Worm (Caenorhabditis elegans) whole organism, young adult: ENCODE measurements around the gene C17E7.4.

ENCODE experiments used
- F23B12.7 ChIP-seq: sonication (generic microtip); optimal IDR thresholded peaks from 2 replicates; lab custom pipeline; 2017; ENCODE audit warnings: missing genetic modification characterization, mild to moderate bottlenecking, missing compliant biosample characterization, antibody characterized with exemption, moderate library complexity; ENCODE audit not compliant: insufficient read depth
- Y53F4B.3 ChIP-seq: fragments of 200-800 bp; sonication (Bioruptor generic); IDR thresholded peaks from 2 replicates; pipeline ENCODE4 v1.3.6; 2022; ENCODE audit warnings: missing genetic modification reagents, missing genetic modification characterization, missing compliant biosample characterization
- Y79H2A.3 ChIP-seq: fragments of 200-800 bp; sonication (Bioruptor generic); conservative IDR thresholded peaks from 2 replicates; pipeline ENCODE4 v1.3.6; 2022; ENCODE audit warnings: missing genetic modification reagents, missing genetic modification characterization, missing compliant biosample characterization
- atf-7 ChIP-seq: sonication (generic microtip); optimal IDR thresholded peaks from 2 replicates; lab custom pipeline; 2017; ENCODE audit warnings: mild to moderate bottlenecking, missing genetic modification characterization, missing compliant biosample characterization
- athp-1 ChIP-seq: sonication (generic microtip); optimal IDR thresholded peaks from 2 replicates; lab custom pipeline; 2017; ENCODE audit warnings: mild to moderate bottlenecking, missing genetic modification characterization, missing compliant biosample characterization
- chd-7 ChIP-seq: sonication (generic microtip); optimal IDR thresholded peaks from 2 replicates; lab custom pipeline; 2016; ENCODE audit warnings: mild to moderate bottlenecking, missing genetic modification characterization, moderate library complexity, missing compliant biosample characterization
- efl-1 ChIP-seq: fragments of 150-350 bp; optimal IDR thresholded peaks from 2 replicates; lab custom pipeline; 2014; ENCODE audit warnings: missing biosample characterization, missing genetic modification reagents, missing genetic modification characterization
- madf-8 ChIP-seq: fragments of 200-800 bp; sonication (Bioruptor generic); conservative IDR thresholded peaks from 2 replicates; pipeline ENCODE4 v1.3.6; 2022; ENCODE audit warnings: missing genetic modification reagents, missing genetic modification characterization, missing compliant biosample characterization
- nhr-27 ChIP-seq: fragments of 200-800 bp; sonication (Bioruptor generic); optimal IDR thresholded peaks from 2 replicates; lab custom pipeline; 2018; ENCODE audit warnings: mild to moderate bottlenecking, missing genetic modification characterization, moderate library complexity, missing compliant biosample characterization
- snpc-3.4 ChIP-seq: sonication (generic microtip); optimal IDR thresholded peaks from 2 replicates; lab custom pipeline; 2017; ENCODE audit warnings: missing genetic modification characterization, mild to moderate bottlenecking, missing compliant biosample characterization, antibody characterized with exemption, moderate library complexity, missing genotype, missing genetic modification reagents
- snpc-4 ChIP-seq, 5 experiments: fragments of 150-350 bp in 1 of 5; sonication (generic microtip) in 4 of 5; optimal IDR thresholded peaks; 2 replicates each; lab custom pipeline; 2014 to 2018; ENCODE audit warnings: missing genetic modification characterization in 5 of 5, missing biosample characterization in 3 of 5, antibody characterized with exemption in 2 of 5, mild to moderate bottlenecking in 2 of 5, missing compliant biosample characterization in 2 of 5, missing genotype in 2 of 5, moderate library complexity in 2 of 5, missing genetic modification reagents in 1 of 5
- sptf-2 ChIP-seq: fragments of 200-800 bp; sonication (Bioruptor generic); optimal IDR thresholded peaks from 2 replicates; lab custom pipeline; 2018; ENCODE audit warnings: mild to moderate bottlenecking, missing genetic modification characterization, missing compliant biosample characterization
- zim-3 ChIP-seq: sonication (generic microtip); optimal IDR thresholded peaks from 2 replicates; lab custom pipeline; 2017; ENCODE audit warnings: mild to moderate bottlenecking, missing genetic modification characterization, moderate library complexity, missing compliant biosample characterization

ce11 chrV:3851760-3852159 is 40.9 kb upstream of the C17E7.4 start:
- no peak for TF ChIP-seq snpc-4 (GFP tag; optimal IDR thresholded peaks at IDR 0.05; lab: Kevin White, UChicago)
- no peak for TF ChIP-seq snpc-4 (tag; optimal IDR thresholded peaks at IDR 0.05; lab: Kevin White, UChicago)
- TF ChIP-seq nhr-27 (tag; lab: Kevin White, UChicago): no peak
- no peak for TF ChIP-seq athp-1 (tag; lab: Kevin White, UChicago)
- TF ChIP-seq Y79H2A.3 (GFP tag; lab: Robert Waterston, UW): no peak
- no peak for TF ChIP-seq efl-1 (GFP tag; lab: Kevin White, UChicago)
- TF ChIP-seq sptf-2 (GFP tag; lab: Kevin White, UChicago): no peak
- TF ChIP-seq zim-3: no peak
- no peak for TF ChIP-seq Y53F4B.3
- TF ChIP-seq F23B12.7 (tag; lab: Kevin White, UChicago): no peak
- no peak for TF ChIP-seq madf-8
- no peak for TF ChIP-seq snpc-3.4 (tag; lab: Kevin White, UChicago)
- TF ChIP-seq chd-7 (tag; lab: Kevin White, UChicago): no peak
- TF ChIP-seq atf-7: no peak
